Fruit fly (Drosophila melanogaster): ENCODE data around the gene CG16721.

- TF ChIP-seq kay (GFP tag; ENCODE audit: borderline replicate concordance) (no peak), bab1 (GFP tag; optimal IDR thresholded peaks at IDR 0.05) (no peak), Clk (GFP tag; optimal IDR thresholded peaks at IDR 0.05) (no peak), CG14711 (tag; optimal IDR thresholded peaks at IDR 0.05) (no peak), CG12768 (GFP tag; optimal IDR thresholded peaks at IDR 0.05) (no peak), Mnt (GFP tag; optimal IDR thresholded peaks at IDR 0.05) (no peak), CG11617 (GFP tag; optimal IDR thresholded peaks at IDR 0.05) (no peak), CG5204 (GFP tag; optimal IDR thresholded peaks at IDR 0.05) (no peak), CG7101 (tag; optimal IDR thresholded peaks at IDR 0.05) (no peak), CG1620 (GFP tag; optimal IDR thresholded peaks at IDR 0.05) (no peak), toe (GFP tag; optimal IDR thresholded peaks at IDR 0.05) (no peak)
Measured at dm6 chrX:5888260-5888659, 8.6 kb downstream of the CG16721 start.
